Fruit fly (Drosophila melanogaster) whole organism, embryonic: ENCODE results near the gene Oseg1.

Source experiments
- CG11504 ChIP-seq: fragments of 200-800 bp; sonication (Bioruptor generic); optimal IDR thresholded peaks from 3 replicates; lab custom pipeline; 2019; ENCODE audit warnings: missing biosample characterization, mild to moderate bottlenecking, missing genetic modification characterization, moderate library complexity
- CG12659 ChIP-seq: fragments of 200-800 bp; sonication (Bioruptor generic); optimal IDR thresholded peaks from 3 replicates; lab custom pipeline; 2017; ENCODE audit warnings: mild to moderate bottlenecking, missing biosample characterization, missing genetic modification reagents, missing genetic modification characterization
- CG13424 ChIP-seq: fragments of 200-800 bp; sonication (Bioruptor generic); optimal IDR thresholded peaks from 2 replicates; lab custom pipeline; 2019; ENCODE audit warnings: missing biosample characterization, mild to moderate bottlenecking, missing genetic modification characterization, moderate library complexity
- CG15269 ChIP-seq: fragments of 200-800 bp; sonication (Bioruptor generic); optimal IDR thresholded peaks from 2 replicates; lab custom pipeline; 2018; ENCODE audit warnings: missing biosample characterization, mild to moderate bottlenecking, missing genetic modification characterization, moderate library complexity
- CG17359 ChIP-seq: fragments of 200-800 bp; sonication (Bioruptor generic); optimal IDR thresholded peaks from 3 replicates; lab custom pipeline; 2018; ENCODE audit warnings: missing biosample characterization, mild to moderate bottlenecking, missing genetic modification characterization, moderate library complexity
- CG3995 ChIP-seq: fragments of 200-800 bp; sonication (Bioruptor generic); optimal IDR thresholded peaks from 3 replicates; lab custom pipeline; 2016; ENCODE audit warnings: missing biosample characterization, missing genetic modification characterization
- CG4328 ChIP-seq: fragments of 200-800 bp; sonication (Bioruptor generic); optimal IDR thresholded peaks from 3 replicates; lab custom pipeline; 2017; ENCODE audit warnings: missing biosample characterization, missing genetic modification reagents, missing genetic modification characterization
- CG4820 ChIP-seq: fragments of 200-800 bp; sonication (Bioruptor generic); optimal IDR thresholded peaks from 3 replicates; lab custom pipeline; 2016; ENCODE audit warnings: missing biosample characterization, missing genetic modification characterization
- CG7987 ChIP-seq: fragments of 200-800 bp; sonication (Bioruptor generic); optimal IDR thresholded peaks from 2 replicates; lab custom pipeline; 2018; ENCODE audit warnings: missing biosample characterization, mild to moderate bottlenecking, missing genetic modification characterization, moderate library complexity
- CG9797 ChIP-seq: fragments of 200-800 bp; sonication (Bioruptor generic); optimal IDR thresholded peaks from 3 replicates; lab custom pipeline; 2018; ENCODE audit warnings: missing biosample characterization, mild to moderate bottlenecking, missing genetic modification characterization
- D ChIP-seq, 2 experiments: fragments of 200-800 bp in 1 of 2; fragments of >200 bp in 1 of 2; sonication (Bioruptor generic) in 1 of 2; optimal IDR thresholded peaks; 2 replicates in 1 of 2; 3 replicates in 1 of 2; lab custom pipeline; 2017; ENCODE audit warnings: mild to moderate bottlenecking in 1 of 2, missing biosample characterization in 1 of 2, missing genetic modification characterization in 1 of 2, missing genetic modification reagents in 1 of 2
- Dek ChIP-seq: fragments of 200-800 bp; sonication (Bioruptor generic); optimal IDR thresholded peaks from 3 replicates; lab custom pipeline; 2019; ENCODE audit warnings: missing biosample characterization, mild to moderate bottlenecking, missing genetic modification characterization, moderate library complexity
- Dref ChIP-seq: fragments of 200-800 bp; sonication (Bioruptor generic); IDR thresholded peaks from 2 replicates; pipeline ENCODE4 v1.3.6; 2022; ENCODE audit warnings: missing biosample characterization, missing genetic modification characterization
- Drgx ChIP-seq: fragments of 200-800 bp; sonication (Bioruptor generic); IDR thresholded peaks from 2 replicates; pipeline ENCODE4 v1.3.6; 2022; ENCODE audit warnings: missing biosample characterization, missing genetic modification characterization
- E2f1 ChIP-seq: fragments of 200-800 bp; sonication (Bioruptor generic); IDR thresholded peaks from 2 replicates; pipeline ENCODE4 v1.3.6; 2022; ENCODE audit warnings: missing biosample characterization, missing genetic modification characterization
- Elba2 ChIP-seq: fragments of 200-800 bp; sonication (Bioruptor generic); optimal IDR thresholded peaks from 3 replicates; lab custom pipeline; 2016; ENCODE audit warnings: missing biosample characterization, missing genetic modification characterization
- Ets65A ChIP-seq: fragments of 200-800 bp; sonication (Bioruptor generic); peaks from one replicate; lab custom pipeline; 2016; ENCODE audit warnings: missing biosample characterization, missing genetic modification characterization
- GATAe ChIP-seq: fragments of 200-800 bp; sonication (Bioruptor generic); conservative IDR thresholded peaks from 2 replicates; pipeline ENCODE4 v1.3.6; 2022; ENCODE audit warnings: missing biosample characterization, missing genetic modification characterization
- Gug ChIP-seq: fragments of 200-800 bp; sonication (Bioruptor generic); IDR thresholded peaks from 4 replicates; pipeline ENCODE4 v1.3.6; 2022; ENCODE audit warnings: missing biosample characterization, missing genetic modification characterization
- H15 ChIP-seq: fragments of 200-800 bp; sonication (Bioruptor generic); IDR thresholded peaks from 3 replicates; pipeline ENCODE4 v1.3.6; 2022; ENCODE audit warnings: missing biosample characterization, missing genetic modification characterization
- HLH3B ChIP-seq: fragments of 200-800 bp; sonication (Bioruptor generic); IDR thresholded peaks from 2 replicates; pipeline ENCODE4 v1.3.6; 2022; ENCODE audit warnings: missing biosample characterization, missing genetic modification characterization
- MBD-R2 ChIP-seq: fragments of 200-800 bp; sonication (Bioruptor generic); IDR thresholded peaks from 2 replicates; pipeline ENCODE4 v1.3.6; 2022; ENCODE audit warnings: missing biosample characterization, missing genetic modification characterization
- MTF-1 ChIP-seq: fragments of 200-800 bp; sonication (Bioruptor generic); optimal IDR thresholded peaks from 2 replicates; lab custom pipeline; 2018; ENCODE audit warnings: missing biosample characterization, mild to moderate bottlenecking, missing genetic modification characterization, borderline replicate concordance
- NK7.1 ChIP-seq: fragments of 200-800 bp; sonication (Bioruptor generic); optimal IDR thresholded peaks from 3 replicates; lab custom pipeline; 2016; ENCODE audit warnings: missing biosample characterization, missing genetic modification characterization
- Ravus ChIP-seq: fragments of 200-800 bp; sonication (Bioruptor generic); IDR thresholded peaks from 2 replicates; pipeline ENCODE4 v1.3.6; 2022; ENCODE audit warnings: missing biosample characterization, missing genetic modification characterization
- Spps ChIP-seq: fragments of 200-800 bp; sonication (Bioruptor generic); optimal IDR thresholded peaks from 2 replicates; lab custom pipeline; 2018; ENCODE audit warnings: missing biosample characterization, mild to moderate bottlenecking, missing genetic modification characterization
- Stat92E ChIP-seq, 3 experiments: fragments of >200 bp in 2 of 3; fragments of 200-800 bp in 1 of 3; sonication (Bioruptor generic) in 1 of 3; optimal IDR thresholded peaks; 2 replicates each; lab custom pipeline; 2017 to 2019; ENCODE audit warnings: missing biosample characterization in 3 of 3, missing genetic modification characterization in 3 of 3, mild to moderate bottlenecking in 1 of 3, moderate library complexity in 1 of 3
- Vsx1 ChIP-seq: fragments of 200-800 bp; sonication (Bioruptor generic); optimal IDR thresholded peaks from 2 replicates; lab custom pipeline; 2017; ENCODE audit warnings: missing biosample characterization, mild to moderate bottlenecking, missing genetic modification characterization, missing genetic modification reagents
- bigmax ChIP-seq: fragments of 200-800 bp; sonication (Bioruptor generic); optimal IDR thresholded peaks from 2 replicates; lab custom pipeline; 2018; ENCODE audit warnings: missing biosample characterization, mild to moderate bottlenecking, missing genetic modification characterization
- chinmo ChIP-seq: fragments of 200-800 bp; sonication (Bioruptor generic); IDR thresholded peaks from 4 replicates; pipeline ENCODE4 v1.3.6; 2022; ENCODE audit warnings: missing biosample characterization, missing genetic modification characterization; ENCODE audit not compliant: partially characterized antibody
- croc ChIP-seq: fragments of 200-800 bp; sonication (Bioruptor generic); conservative IDR thresholded peaks from 3 replicates; pipeline ENCODE4 v1.3.6; 2022; ENCODE audit warnings: missing biosample characterization, missing genetic modification characterization
- da ChIP-seq: fragments of 200-800 bp; sonication (Bioruptor generic); optimal IDR thresholded peaks from 2 replicates; lab custom pipeline; 2016; ENCODE audit warnings: missing biosample characterization, missing genetic modification characterization
- eve ChIP-seq, 2 experiments: fragments of >200 bp; optimal IDR thresholded peaks; 2 replicates each; lab custom pipeline; 2017; ENCODE audit warnings: missing biosample characterization in 2 of 2, missing genetic modification characterization in 2 of 2
- eyg ChIP-seq: fragments of 200-800 bp; sonication (Bioruptor generic); optimal IDR thresholded peaks from 3 replicates; lab custom pipeline; 2016; ENCODE audit warnings: missing biosample characterization, missing genetic modification characterization
- fd64A ChIP-seq: fragments of 200-800 bp; sonication (Bioruptor generic); optimal IDR thresholded peaks from 3 replicates; lab custom pipeline; 2018; ENCODE audit warnings: missing biosample characterization, mild to moderate bottlenecking, missing genetic modification characterization
- gcm ChIP-seq: fragments of 200-800 bp; sonication (Bioruptor generic); optimal IDR thresholded peaks from 2 replicates; lab custom pipeline; 2019; ENCODE audit warnings: missing biosample characterization, mild to moderate bottlenecking, missing genetic modification characterization, moderate library complexity
- grn ChIP-seq: fragments of 200-800 bp; sonication (Bioruptor generic); optimal IDR thresholded peaks from 3 replicates; lab custom pipeline; 2017; ENCODE audit warnings: missing biosample characterization, missing genetic modification characterization
- gsb ChIP-seq: fragments of 200-800 bp; sonication (Bioruptor generic); IDR thresholded peaks from 2 replicates; pipeline ENCODE4 v1.3.6; 2022; ENCODE audit warnings: missing biosample characterization, missing genetic modification characterization
- kah ChIP-seq: fragments of 200-800 bp; sonication (Bioruptor generic); optimal IDR thresholded peaks from 2 replicates; lab custom pipeline; 2018; ENCODE audit warnings: missing biosample characterization, mild to moderate bottlenecking, missing genetic modification characterization
- kay ChIP-seq: fragments of 200-800 bp; sonication (Bioruptor generic); optimal IDR thresholded peaks from 2 replicates; lab custom pipeline; 2016; ENCODE audit warnings: missing biosample characterization, missing genetic modification characterization
- nmo ChIP-seq: fragments of 200-800 bp; sonication (Bioruptor generic); optimal IDR thresholded peaks from 2 replicates; lab custom pipeline; 2018; ENCODE audit warnings: missing biosample characterization, mild to moderate bottlenecking, missing genetic modification characterization, moderate library complexity
- phol ChIP-seq: fragments of 200-800 bp; sonication (Bioruptor generic); optimal IDR thresholded peaks from 3 replicates; lab custom pipeline; 2018; ENCODE audit warnings: missing biosample characterization, mild to moderate bottlenecking, missing genetic modification characterization, moderate library complexity
- sd ChIP-seq: fragments of 200-800 bp; sonication (Bioruptor generic); optimal IDR thresholded peaks from 3 replicates; lab custom pipeline; 2018; ENCODE audit warnings: missing biosample characterization, mild to moderate bottlenecking, missing genetic modification characterization, moderate library complexity
- slbo ChIP-seq: fragments of 200-800 bp; sonication (Bioruptor generic); IDR thresholded peaks from 2 replicates; pipeline ENCODE4 v1.3.6; 2022; ENCODE audit warnings: missing biosample characterization, missing genetic modification characterization
- stc ChIP-seq: fragments of 200-800 bp; sonication (Bioruptor generic); IDR thresholded peaks from 2 replicates; pipeline ENCODE4 v1.3.6; 2022; ENCODE audit warnings: missing biosample characterization, missing genetic modification characterization
- unc-4 ChIP-seq: fragments of 200-800 bp; sonication (Bioruptor generic); IDR thresholded peaks from 2 replicates; pipeline ENCODE4 v1.3.6; 2022; ENCODE audit warnings: missing biosample characterization, missing genetic modification characterization; ENCODE audit not compliant: partially characterized antibody
- z ChIP-seq: fragments of 200-800 bp; sonication (Bioruptor generic); IDR thresholded peaks from 3 replicates; pipeline ENCODE4 v1.3.6; 2022; ENCODE audit warnings: missing biosample characterization, missing genetic modification characterization
- zfh1 ChIP-seq: fragments of 200-800 bp; sonication (Bioruptor generic); IDR thresholded peaks from 3 replicates; pipeline ENCODE4 v1.3.6; 2022; ENCODE audit warnings: missing biosample characterization, missing genetic modification characterization

The Oseg1 gene

dm6 chr3L:8419622-8420176 is 7.1 kb upstream of the Oseg1 start (continued):
- TF ChIP-seq chinmo (GFP tag; lab: Robert Waterston, UW): 0 out of 4 replicates have a peak, but pooled peaks have one; percentile 28
- TF ChIP-seq Drgx (GFP tag; lab: Robert Waterston, UW): 0 out of 2 replicates have a peak, but pooled peaks have one; percentile 7
- TF ChIP-seq bigmax (GFP tag; lab: Kevin White, UChicago): no peak

- TF ChIP-seq H15 (no peak), CG3995 (GFP tag; lab: Kevin White, UChicago) (no peak), unc-4 (GFP tag; lab: Robert Waterston, UW) (no peak), Stat92E (GFP tag; optimal IDR thresholded peaks at IDR 0.05; lab: Kevin White, UChicago) (no peak), kay (GFP tag; lab: Kevin White, UChicago) (no peak), MBD-R2 (no peak), gsb (GFP tag; lab: Robert Waterston, UW) (no peak), Dref (no peak), stc (GFP tag; lab: Robert Waterston, UW) (0 out of 2 replicates have a peak, but pooled peaks have one; percentile 17), eve (GFP tag; optimal IDR thresholded peaks at IDR 0.05; lab: Kevin White, UChicago) (no peak), E2f1 (GFP tag; lab: Robert Waterston, UW) (peak; percentile 34; the same call in 1 of the 2 replicates), Elba2 (GFP tag; lab: Kevin White, UChicago) (no peak), HLH3B (peak; percentile 39; the same call in 1 of the 2 replicates), Dek (tag; lab: Kevin White, UChicago) (no peak), CG11504 (tag; lab: Kevin White, UChicago) (no peak), grn (GFP tag; lab: Kevin White, UChicago) (no peak), CG4328 (GFP tag; lab: Kevin White, UChicago) (no peak), gcm (GFP tag; lab: Kevin White, UChicago) (no peak), da (GFP tag; lab: Kevin White, UChicago) (no peak), kah (GFP tag; lab: Kevin White, UChicago) (no peak), eyg (GFP tag; lab: Kevin White, UChicago) (no peak), Gug (GFP tag; lab: Robert Waterston, UW) (peak; percentile 35; the same call in 1 of the 4 replicates), CG9797 (no peak), fd64A (GFP tag; lab: Kevin White, UChicago) (no peak), phol (tag; lab: Kevin White, UChicago) (peak; percentile 33), zfh1 (peak; percentile 64; the same call in 1 of the 3 replicates), CG13424 (no peak), CG4820 (peak; percentile 12), nmo (GFP tag; lab: Kevin White, UChicago) (peak; percentile 42), CG17359 (peak; percentile 37), Spps (no peak), CG15269 (no peak), CG7987 (GFP tag; lab: Kevin White, UChicago) (no peak), z (GFP tag; lab: Robert Waterston, UW) (no peak), MTF-1 (no peak), slbo (GFP tag; lab: Robert Waterston, UW) (0 out of 2 replicates have a peak, but pooled peaks have one; percentile 20), D (optimal IDR thresholded peaks at IDR 0.05; lab: Kevin White, UChicago) (no peak), D (GFP tag; optimal IDR thresholded peaks at IDR 0.05; lab: Kevin White, UChicago) (peak; percentile 7), croc (GFP tag; lab: Robert Waterston, UW) (no peak), Ets65A (GFP tag; lab: Kevin White, UChicago) (peak; percentile 1), GATAe (GFP tag; lab: Robert Waterston, UW) (no peak), Ravus (no peak), CG12659 (no peak), NK7.1 (GFP tag; lab: Kevin White, UChicago) (no peak), Vsx1 (no peak), sd (tag; lab: Kevin White, UChicago) (no peak)
Observed at dm6 chr3L:8418984-8419383, 6.4 kb upstream of the Oseg1 start.
